Worm (Caenorhabditis elegans) whole organism, L3 larva: ENCODE measurements around the gene pxf-1.

Experiments used
- R02D3.7 ChIP-seq: fragments of 150-350 bp; optimal IDR thresholded peaks from 2 replicates; lab custom pipeline; 2014; ENCODE audit warnings: missing biosample characterization, missing genetic modification characterization
- ZK546.5 ChIP-seq: sonication (generic microtip); optimal IDR thresholded peaks from 2 replicates; lab custom pipeline; 2017; ENCODE audit warnings: missing biosample characterization, missing genetic modification characterization
- aly-2 ChIP-seq: fragments of 150-350 bp; optimal IDR thresholded peaks from 2 replicates; lab custom pipeline; 2014; ENCODE audit warnings: missing biosample characterization, missing genetic modification characterization
- ama-1 ChIP-seq: fragments of 150-350 bp; optimal IDR thresholded peaks from 2 replicates; lab custom pipeline; 2018
- ceh-28 ChIP-seq: fragments of 150-350 bp; optimal IDR thresholded peaks from 2 replicates; lab custom pipeline; 2014; ENCODE audit warnings: missing biosample characterization, missing genetic modification reagents, missing genetic modification characterization
- ceh-82 ChIP-seq: fragments of 150-350 bp; optimal IDR thresholded peaks from 2 replicates; lab custom pipeline; 2014; ENCODE audit warnings: missing biosample characterization, missing genetic modification characterization
- ceh-9 ChIP-seq: sonication (generic microtip); optimal IDR thresholded peaks from 2 replicates; lab custom pipeline; 2018; ENCODE audit warnings: missing biosample characterization, missing genetic modification characterization
- daf-12 ChIP-seq: fragments of 150-350 bp; optimal IDR thresholded peaks from 2 replicates; lab custom pipeline; 2014; ENCODE audit warnings: missing biosample characterization, missing genetic modification reagents, missing genetic modification characterization
- egl-27 ChIP-seq: sonication (generic microtip); optimal IDR thresholded peaks from 4 replicates; lab custom pipeline; 2017; ENCODE audit warnings: missing biosample characterization, missing genetic modification reagents, missing genetic modification characterization
- elt-1 ChIP-seq: fragments of 150-350 bp; optimal IDR thresholded peaks from 2 replicates; lab custom pipeline; 2014; ENCODE audit warnings: missing biosample characterization, missing genetic modification characterization
- elt-2 ChIP-seq: sonication (generic microtip); optimal IDR thresholded peaks from 2 replicates; lab custom pipeline; 2016; ENCODE audit warnings: missing genetic modification reagents, mild to moderate bottlenecking, missing genetic modification characterization, missing compliant biosample characterization
- fkh-10 ChIP-seq: sonication (generic microtip); optimal IDR thresholded peaks from 2 replicates; lab custom pipeline; 2017; ENCODE audit warnings: missing biosample characterization, missing genetic modification reagents, missing genetic modification characterization
- fos-1 ChIP-seq: fragments of 150-350 bp; optimal IDR thresholded peaks from 2 replicates; lab custom pipeline; 2014; ENCODE audit warnings: missing biosample characterization, missing genetic modification characterization
- hmg-11 ChIP-seq: sonication (generic microtip); optimal IDR thresholded peaks from 2 replicates; lab custom pipeline; 2016; ENCODE audit warnings: missing genetic modification characterization, missing compliant biosample characterization
- lin-15B ChIP-seq: fragments of 150-350 bp; optimal IDR thresholded peaks from 2 replicates; lab custom pipeline; 2014; ENCODE audit warnings: missing biosample characterization, missing genetic modification characterization
- lin-39 ChIP-seq: fragments of 150-350 bp; optimal IDR thresholded peaks from 2 replicates; lab custom pipeline; 2018; ENCODE audit warnings: missing biosample characterization, missing genetic modification reagents, missing genetic modification characterization
- lsy-12 ChIP-seq: sonication (generic microtip); optimal IDR thresholded peaks from 2 replicates; lab custom pipeline; 2016; ENCODE audit warnings: mild to moderate bottlenecking, missing genetic modification characterization, missing compliant biosample characterization
- mdl-1 ChIP-seq: fragments of 150-350 bp; optimal IDR thresholded peaks from 2 replicates; lab custom pipeline; 2014; ENCODE audit warnings: missing biosample characterization, missing genetic modification characterization
- mml-1 ChIP-seq: fragments of 150-350 bp; sonication (generic microtip); optimal IDR thresholded peaks from 3 replicates; lab custom pipeline; 2014; ENCODE audit warnings: missing biosample characterization, missing genetic modification characterization
- nfya-1 ChIP-seq: sonication (generic microtip); optimal IDR thresholded peaks from 2 replicates; lab custom pipeline; 2017; ENCODE audit warnings: missing genetic modification characterization, mild to moderate bottlenecking, missing compliant biosample characterization, antibody characterized with exemption, moderate library complexity; ENCODE audit not compliant: insufficient read depth
- nhr-23 ChIP-seq: fragments of 150-350 bp; optimal IDR thresholded peaks from 2 replicates; lab custom pipeline; 2014; ENCODE audit warnings: missing biosample characterization, missing genetic modification reagents, missing genetic modification characterization
- nhr-25 ChIP-seq: sonication (generic microtip); optimal IDR thresholded peaks from 2 replicates; lab custom pipeline; 2017; ENCODE audit warnings: missing biosample characterization, missing genetic modification characterization
- nhr-43 ChIP-seq: sonication (generic microtip); optimal IDR thresholded peaks from 2 replicates; lab custom pipeline; 2016; ENCODE audit warnings: mild to moderate bottlenecking, missing genetic modification characterization, missing compliant biosample characterization; ENCODE audit not compliant: poor library complexity, severe bottlenecking
- nhr-67 ChIP-seq: fragments of 150-350 bp; optimal IDR thresholded peaks from 2 replicates; lab custom pipeline; 2014; ENCODE audit warnings: missing biosample characterization, missing genetic modification characterization
- pha-4 ChIP-seq: fragments of 150-350 bp; optimal IDR thresholded peaks from 2 replicates; lab custom pipeline; 2014; ENCODE audit warnings: missing biosample characterization, missing genetic modification reagents, missing genetic modification characterization
- pqm-1 ChIP-seq: fragments of 150-350 bp; optimal IDR thresholded peaks from 2 replicates; lab custom pipeline; 2017; ENCODE audit warnings: missing biosample characterization, missing genetic modification characterization, inconsistent platforms
- skn-1 ChIP-seq: fragments of 150-350 bp; optimal IDR thresholded peaks from 2 replicates; lab custom pipeline; 2014; ENCODE audit warnings: missing biosample characterization, missing genetic modification characterization
- snpc-4 ChIP-seq: fragments of 150-350 bp; optimal IDR thresholded peaks from 2 replicates; lab custom pipeline; 2014; ENCODE audit warnings: missing biosample characterization, missing genetic modification characterization
- tbx-2 ChIP-seq: sonication (generic microtip); optimal IDR thresholded peaks from 2 replicates; lab custom pipeline; 2016; ENCODE audit warnings: mild to moderate bottlenecking, missing genetic modification characterization, missing compliant biosample characterization
- unc-39 ChIP-seq: sonication (generic microtip); optimal IDR thresholded peaks from 4 replicates; lab custom pipeline; 2017; ENCODE audit warnings: missing biosample characterization, missing genetic modification characterization
- unc-62 ChIP-seq: fragments of 150-350 bp; sonication (generic microtip); optimal IDR thresholded peaks from 4 replicates; lab custom pipeline; 2014; ENCODE audit warnings: missing biosample characterization, missing genetic modification reagents, missing genetic modification characterization

The pxf-1 gene

ce11 chrIV:10177779-10178178 lies 3.6 kb upstream of the pxf-1 start, which contains the start of gene mspn-1:
Gene mspn-1, plus strand, starts transcription at chrIV:10177968.
- TF ChIP-seq pqm-1 (no peak), lin-39 (tag; lab: Kevin White, UChicago) (no peak), nhr-25 (tag; lab: Kevin White, UChicago) (no peak), ceh-82 (tag; lab: Kevin White, UChicago) (no peak), mdl-1 (tag; lab: Kevin White, UChicago) (no peak), egl-27 (tag; lab: Kevin White, UChicago) (no peak)

ce11 chrIV:10176252-10176730 lies 2.1 kb upstream of the pxf-1 start, which contains the start of gene rack-1:
Gene rack-1, plus strand, starts transcription at chrIV:10176680.
- TF ChIP-seq unc-39 (no peak), hmg-11 (peak; percentile 65), daf-12 (tag; lab: Kevin White, UChicago) (no peak), nhr-67 (tag; lab: Kevin White, UChicago) (no peak), mml-1 (tag; lab: Kevin White, UChicago) (no peak), elt-2 (tag; lab: Kevin White, UChicago) (peak; percentile 24), pha-4 (tag; lab: Kevin White, UChicago) (peak; percentile 70), fkh-10 (GFP tag; lab: Kevin White, UChicago) (no peak), lin-15B (peak; percentile 64), lin-39 (tag; lab: Kevin White, UChicago) (peak; percentile 79), nfya-1 (tag; lab: Kevin White, UChicago) (peak; percentile 85), snpc-4 (peak; percentile 47), nhr-23 (tag; lab: Kevin White, UChicago) (peak; percentile 73), nhr-25 (tag; lab: Kevin White, UChicago) (peak; percentile 52)

DNA sequence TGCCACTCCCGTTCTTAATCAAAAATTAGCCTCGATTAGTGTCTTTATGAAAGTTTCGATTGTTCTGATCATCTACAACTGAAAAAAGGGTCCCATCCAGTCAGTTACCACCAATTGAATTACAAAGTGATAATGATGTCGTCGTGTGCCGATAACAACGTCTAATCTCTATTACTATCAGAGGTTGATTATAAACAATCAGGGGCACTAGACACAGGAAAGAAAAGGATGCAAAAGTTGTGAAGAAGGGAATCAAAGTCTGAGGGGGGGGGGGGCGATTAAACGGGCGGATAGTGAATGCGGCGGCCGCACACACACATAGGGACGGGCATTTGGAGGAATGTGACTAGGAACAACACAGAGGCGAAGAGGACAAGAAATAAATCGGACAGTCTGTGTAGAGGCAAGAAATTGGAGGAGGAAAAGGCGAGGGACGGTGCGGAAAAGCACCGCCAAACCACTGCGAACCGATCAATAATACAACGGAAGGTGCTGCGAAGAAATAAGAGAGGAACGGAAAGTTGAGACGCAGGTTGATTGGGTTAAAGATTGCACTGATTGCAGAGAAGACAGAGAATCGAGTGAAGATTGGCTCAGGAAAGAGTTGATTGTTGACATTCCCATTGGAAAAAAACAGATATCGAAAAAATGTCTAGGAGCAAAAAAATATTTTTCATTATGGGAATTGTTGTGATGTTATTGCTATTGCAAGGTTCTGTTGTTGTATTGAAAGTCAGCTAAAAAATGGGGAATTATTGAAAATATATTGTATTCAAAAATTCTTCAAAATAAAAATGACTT lies 991 bp upstream of the pxf-1 start:
- TF ChIP-seq nfya-1 (tag; lab: Kevin White, UChicago), result peak; percentile 29
- TF ChIP-seq egl-27 (tag; lab: Kevin White, UChicago), result no peak
- TF ChIP-seq fos-1 (tag; lab: Kevin White, UChicago), result no peak
- peak; percentile 56 for TF ChIP-seq pha-4 (tag; lab: Kevin White, UChicago)
- peak; percentile 37 for TF ChIP-seq hmg-11
- no peak for TF ChIP-seq aly-2 (tag; lab: Kevin White, UChicago)
- peak; percentile 16 for TF ChIP-seq nhr-25 (tag; lab: Kevin White, UChicago)
- TF ChIP-seq skn-1 (tag; lab: Kevin White, UChicago), result no peak
- TF ChIP-seq nhr-23 (tag; lab: Kevin White, UChicago), result no peak
- peak; percentile 24 for TF ChIP-seq ceh-28 (tag; lab: Kevin White, UChicago)
- no peak for TF ChIP-seq unc-62
- TF ChIP-seq daf-12 (tag; lab: Kevin White, UChicago), result no peak
- no peak for TF ChIP-seq lin-15B
- TF ChIP-seq ceh-9 (tag; lab: Kevin White, UChicago), result no peak
- TF ChIP-seq ama-1, result no peak
- TF ChIP-seq nhr-43 (tag; lab: Kevin White, UChicago), result no peak
- no peak for TF ChIP-seq R02D3.7 (tag; lab: Kevin White, UChicago)
- TF ChIP-seq elt-2 (tag; lab: Kevin White, UChicago), result peak; percentile 45

ce11 chrIV:10170808-10171207 lies 3.3 kb downstream of the pxf-1 start:
- TF ChIP-seq ZK546.5 (tag; lab: Kevin White, UChicago) (no peak), lin-15B (no peak), lsy-12 (tag; lab: Kevin White, UChicago) (no peak), lin-39 (tag; lab: Kevin White, UChicago) (no peak), fkh-10 (GFP tag; lab: Kevin White, UChicago) (peak; percentile 93), elt-1 (tag; lab: Kevin White, UChicago) (no peak)
- TF ChIP-seq, all 47 proteins: peak for 1

DNA sequence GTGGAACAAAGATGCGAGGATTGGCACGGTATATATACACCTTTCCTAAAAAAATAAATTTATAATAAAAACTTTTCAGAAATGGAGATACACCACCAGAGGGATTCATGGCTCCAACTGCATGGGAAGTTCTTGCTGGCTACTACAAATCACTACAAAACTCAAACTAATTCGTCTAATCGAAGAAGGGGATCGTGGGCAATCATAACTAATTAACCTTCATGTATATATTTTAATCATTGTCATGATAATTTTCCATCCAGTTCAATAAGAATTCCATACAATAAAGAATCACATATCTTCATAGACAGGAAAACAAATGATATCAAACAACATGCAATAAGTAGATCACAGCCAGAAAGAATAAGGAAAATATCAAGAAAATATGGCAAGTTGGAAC lies 10.1 kb downstream of the pxf-1 start:
- no peak for TF ChIP-seq tbx-2
- TF ChIP-seq, all 47 proteins: peak for 0
